Fruit fly (Drosophila melanogaster) whole organism, adult: ENCODE results near the gene LKRSDH.

Source experiments
- CG11617 ChIP-seq: fragments of 200-800 bp; sonication (Bioruptor generic); optimal IDR thresholded peaks from 2 replicates; lab custom pipeline; 2017; ENCODE audit warnings: mild to moderate bottlenecking, missing biosample characterization, missing genetic modification reagents, missing genetic modification characterization
- CG12768 ChIP-seq: fragments of 200-800 bp; sonication (Bioruptor generic); optimal IDR thresholded peaks from 2 replicates; lab custom pipeline; 2017; ENCODE audit warnings: missing biosample characterization, missing genetic modification characterization, mild to moderate bottlenecking, moderate library complexity, missing genetic modification reagents
- CG14711 ChIP-seq: fragments of 200-800 bp; sonication (Bioruptor generic); optimal IDR thresholded peaks from 2 replicates; lab custom pipeline; 2018; ENCODE audit warnings: missing biosample characterization, mild to moderate bottlenecking, missing genetic modification characterization, moderate library complexity
- CG1620 ChIP-seq: fragments of 200-800 bp; sonication (Bioruptor generic); optimal IDR thresholded peaks from 2 replicates; lab custom pipeline; 2016; ENCODE audit warnings: missing biosample characterization, missing genetic modification characterization
- CG33017 ChIP-seq: fragments of 200-800 bp; sonication (Bioruptor generic); optimal IDR thresholded peaks from 2 replicates; lab custom pipeline; 2018; ENCODE audit warnings: missing biosample characterization, mild to moderate bottlenecking, missing genetic modification characterization, moderate library complexity
- CG5204 ChIP-seq: fragments of 200-800 bp; sonication (Bioruptor generic); optimal IDR thresholded peaks from 2 replicates; lab custom pipeline; 2016; ENCODE audit warnings: missing biosample characterization, missing genetic modification characterization
- CG7045 ChIP-seq: fragments of 200-800 bp; sonication (Bioruptor generic); optimal IDR thresholded peaks from 2 replicates; lab custom pipeline; 2017; ENCODE audit warnings: missing biosample characterization, mild to moderate bottlenecking, missing genetic modification characterization
- CG7101 ChIP-seq: fragments of 200-800 bp; sonication (Bioruptor generic); optimal IDR thresholded peaks from 2 replicates; lab custom pipeline; 2018; ENCODE audit warnings: missing biosample characterization, mild to moderate bottlenecking, missing genetic modification characterization, moderate library complexity
- Clk ChIP-seq: fragments of 200-800 bp; sonication (Bioruptor generic); optimal IDR thresholded peaks from 2 replicates; lab custom pipeline; 2017; ENCODE audit warnings: missing biosample characterization, missing genetic modification characterization
- Crg-1 ChIP-seq: fragments of 200-800 bp; sonication (Bioruptor generic); optimal IDR thresholded peaks from 2 replicates; lab custom pipeline; 2016; ENCODE audit warnings: missing biosample characterization, missing genetic modification characterization
- Hr96 ChIP-seq: fragments of 200-800 bp; sonication (Bioruptor generic); optimal IDR thresholded peaks from 2 replicates; lab custom pipeline; 2016; ENCODE audit warnings: missing biosample characterization, missing genetic modification characterization
- Mnt ChIP-seq: fragments of 200-800 bp; sonication (Bioruptor generic); optimal IDR thresholded peaks from 2 replicates; lab custom pipeline; 2016; ENCODE audit warnings: missing biosample characterization, mild to moderate bottlenecking, missing genetic modification characterization
- bab1 ChIP-seq: fragments of 200-800 bp; sonication (Bioruptor generic); optimal IDR thresholded peaks from 3 replicates; lab custom pipeline; 2019; ENCODE audit warnings: missing biosample characterization, mild to moderate bottlenecking, missing genetic modification characterization, moderate library complexity
- cic ChIP-seq: fragments of 200-800 bp; sonication (Bioruptor generic); optimal IDR thresholded peaks from 2 replicates; lab custom pipeline; 2017; ENCODE audit warnings: missing biosample characterization, mild to moderate bottlenecking, missing genetic modification characterization, moderate library complexity
- cnc ChIP-seq, 2 experiments: fragments of >200 bp; optimal IDR thresholded peaks; 2 replicates each; lab custom pipeline; 2017
- kay ChIP-seq: fragments of 200-800 bp; sonication (Bioruptor generic); peaks from one replicate; lab custom pipeline; 2016; ENCODE audit warnings: missing biosample characterization, missing genetic modification characterization, borderline replicate concordance
- ovo ChIP-seq: fragments of 200-800 bp; sonication (Bioruptor generic); optimal IDR thresholded peaks from 2 replicates; lab custom pipeline; 2016; ENCODE audit warnings: missing biosample characterization, missing genetic modification characterization
- pad ChIP-seq: fragments of 200-800 bp; sonication (Bioruptor generic); optimal IDR thresholded peaks from 3 replicates; lab custom pipeline; 2017; ENCODE audit warnings: missing biosample characterization, missing genetic modification characterization, mild to moderate bottlenecking, moderate library complexity, missing genetic modification reagents
- tj ChIP-seq: fragments of 200-800 bp; sonication (Bioruptor generic); optimal IDR thresholded peaks from 3 replicates; lab custom pipeline; 2017; ENCODE audit warnings: missing biosample characterization, mild to moderate bottlenecking, missing genetic modification characterization, moderate library complexity
- toe ChIP-seq: fragments of 200-800 bp; sonication (Bioruptor generic); optimal IDR thresholded peaks from 2 replicates; lab custom pipeline; 2016; ENCODE audit warnings: missing biosample characterization, missing genetic modification characterization

Gene LKRSDH

dm6 chr2L:7771891-7772290, 23.9 kb downstream of the LKRSDH start:
- TF ChIP-seq pad (GFP tag; lab: Kevin White, UChicago) = no peak

- TF ChIP-seq CG33017 (tag; lab: Kevin White, UChicago) (no peak), Clk (GFP tag; lab: Kevin White, UChicago) (no peak), CG5204 (GFP tag; lab: Kevin White, UChicago) (no peak), CG7101 (no peak), Mnt (GFP tag; lab: Kevin White, UChicago) (no peak), CG11617 (GFP tag; lab: Kevin White, UChicago) (no peak), ovo (GFP tag; lab: Kevin White, UChicago) (no peak), Crg-1 (GFP tag; lab: Kevin White, UChicago) (no peak), bab1 (GFP tag; lab: Kevin White, UChicago) (no peak)
These were observed 28.4 kb downstream of the LKRSDH start, which contains the start of gene CG7191 for dm6 chr2L:7767328-7767727. CG7191 (plus strand) TSS chr2L:7767628.

dm6 chr2L:7756835-7757234, 38.9 kb downstream of the LKRSDH start:
- TF ChIP-seq CG11617 (GFP tag; lab: Kevin White, UChicago) (no peak), Hr96 (GFP tag; lab: Kevin White, UChicago) (no peak), cic (no peak), ovo (GFP tag; lab: Kevin White, UChicago) (no peak), cnc (optimal IDR thresholded peaks at IDR 0.05; lab: Kevin White, UChicago) (no peak), Crg-1 (GFP tag; lab: Kevin White, UChicago) (no peak), CG7101 (no peak)

dm6 chr2L:7754539-7754938, 41.2 kb downstream of the LKRSDH start:
- TF ChIP-seq kay (GFP tag; lab: Kevin White, UChicago) (no peak), Crg-1 (GFP tag; lab: Kevin White, UChicago) (no peak), CG14711 (tag; lab: Kevin White, UChicago) (no peak), cnc (optimal IDR thresholded peaks at IDR 0.05; lab: Kevin White, UChicago) (no peak), CG1620 (GFP tag; lab: Kevin White, UChicago) (no peak), ovo (GFP tag; lab: Kevin White, UChicago) (no peak), bab1 (GFP tag; lab: Kevin White, UChicago) (no peak), CG33017 (tag; lab: Kevin White, UChicago) (no peak), Hr96 (GFP tag; lab: Kevin White, UChicago) (no peak), cic (no peak), Clk (GFP tag; lab: Kevin White, UChicago) (no peak), tj (GFP tag; lab: Kevin White, UChicago) (no peak), pad (GFP tag; lab: Kevin White, UChicago) (no peak), CG7101 (no peak), CG11617 (GFP tag; lab: Kevin White, UChicago) (no peak)

dm6 chr2L:7753874-7754273, 41.9 kb downstream of the LKRSDH start, which contains the start of gene CG46025:
CG46025 (plus strand) TSS chr2L:7754174.
- TF ChIP-seq tj (GFP tag; lab: Kevin White, UChicago) = no peak
- no peak for TF ChIP-seq Hr96 (GFP tag; lab: Kevin White, UChicago)
- TF ChIP-seq cic = no peak
- TF ChIP-seq Mnt (GFP tag; lab: Kevin White, UChicago) = no peak
- TF ChIP-seq cnc (optimal IDR thresholded peaks at IDR 0.05; lab: Kevin White, UChicago) = no peak
- no peak for TF ChIP-seq CG5204 (GFP tag; lab: Kevin White, UChicago)

dm6 chr2L:7753086-7753485, 42.7 kb downstream of the LKRSDH start, which contains the start of gene CG7203:
CG7203 (minus strand) TSS chr2L:7753186.
- no peak for TF ChIP-seq Mnt (GFP tag; lab: Kevin White, UChicago)
- no peak for TF ChIP-seq tj (GFP tag; lab: Kevin White, UChicago)
- TF ChIP-seq toe (GFP tag; lab: Kevin White, UChicago) = no peak
- TF ChIP-seq kay (GFP tag; lab: Kevin White, UChicago) = no peak
- TF ChIP-seq CG7045 (GFP tag; lab: Kevin White, UChicago) = no peak
- no peak for TF ChIP-seq CG5204 (GFP tag; lab: Kevin White, UChicago)
- no peak for TF ChIP-seq Hr96 (GFP tag; lab: Kevin White, UChicago)
- no peak for TF ChIP-seq CG14711 (tag; lab: Kevin White, UChicago)
- TF ChIP-seq CG7101 = no peak
- TF ChIP-seq Crg-1 (GFP tag; lab: Kevin White, UChicago) = no peak
- no peak for TF ChIP-seq CG12768 (GFP tag; lab: Kevin White, UChicago)

dm6 chr2L:7750631-7751161, 45.1 kb downstream of the LKRSDH start:
- TF ChIP-seq bab1 (GFP tag; lab: Kevin White, UChicago) (no peak), kay (GFP tag; lab: Kevin White, UChicago) (no peak), tj (GFP tag; lab: Kevin White, UChicago) (no peak), CG7045 (GFP tag; lab: Kevin White, UChicago) (no peak), CG11617 (GFP tag; lab: Kevin White, UChicago) (no peak), cic (no peak), CG12768 (GFP tag; lab: Kevin White, UChicago) (no peak), ovo (GFP tag; lab: Kevin White, UChicago) (no peak), CG7101 (no peak), Clk (GFP tag; lab: Kevin White, UChicago) (no peak), cnc (optimal IDR thresholded peaks at IDR 0.05; lab: Kevin White, UChicago) (no peak), CG14711 (tag; lab: Kevin White, UChicago) (no peak), Mnt (GFP tag; lab: Kevin White, UChicago) (no peak), Crg-1 (GFP tag; lab: Kevin White, UChicago) (no peak), CG5204 (GFP tag; lab: Kevin White, UChicago) (no peak), toe (GFP tag; lab: Kevin White, UChicago) (no peak), CG33017 (tag; lab: Kevin White, UChicago) (no peak)
